Worm (Caenorhabditis elegans) whole organism, late embryonic: ENCODE measurements around the gene F40A3.4.

ENCODE experiments used
- T23F11.4 ChIP-seq: fragments of 200-800 bp; sonication (Bioruptor generic); optimal IDR thresholded peaks from 2 replicates; lab custom pipeline; 2018; ENCODE audit warnings: mild to moderate bottlenecking, missing genetic modification characterization, missing compliant biosample characterization
- ahr-1 ChIP-seq: sonication (generic microtip); optimal IDR thresholded peaks from 2 replicates; lab custom pipeline; 2016; ENCODE audit warnings: missing genetic modification characterization, missing compliant biosample characterization
- ceh-2 ChIP-seq: sonication (generic microtip); optimal IDR thresholded peaks from 2 replicates; lab custom pipeline; 2016; ENCODE audit warnings: missing genotype, missing genetic modification characterization, missing compliant biosample characterization
- eyg-1 ChIP-seq: sonication (generic microtip); optimal IDR thresholded peaks from 2 replicates; lab custom pipeline; 2016; ENCODE audit warnings: missing genotype, missing genetic modification characterization, missing compliant biosample characterization
- fkh-6 ChIP-seq: sonication (generic microtip); optimal IDR thresholded peaks from 2 replicates; lab custom pipeline; 2016; ENCODE audit warnings: missing genetic modification characterization, missing compliant biosample characterization
- pat-9 ChIP-seq: fragments of 200-800 bp; sonication (Bioruptor generic); optimal IDR thresholded peaks from 2 replicates; lab custom pipeline; 2018; ENCODE audit warnings: mild to moderate bottlenecking, missing genetic modification characterization, moderate library complexity, missing compliant biosample characterization
- pha-2 ChIP-seq: sonication (generic microtip); optimal IDR thresholded peaks from 2 replicates; lab custom pipeline; 2017; ENCODE audit warnings: mild to moderate bottlenecking, missing genetic modification characterization, missing compliant biosample characterization
- pqm-1 ChIP-seq: sonication (generic microtip); optimal IDR thresholded peaks from 2 replicates; lab custom pipeline; 2016; ENCODE audit warnings: missing genetic modification characterization, missing compliant biosample characterization
- pros-1 ChIP-seq: fragments of 150-350 bp; optimal IDR thresholded peaks from 2 replicates; lab custom pipeline; 2014; ENCODE audit warnings: missing biosample characterization, missing genetic modification reagents, missing genetic modification characterization

F40A3.4 gene

DNA sequence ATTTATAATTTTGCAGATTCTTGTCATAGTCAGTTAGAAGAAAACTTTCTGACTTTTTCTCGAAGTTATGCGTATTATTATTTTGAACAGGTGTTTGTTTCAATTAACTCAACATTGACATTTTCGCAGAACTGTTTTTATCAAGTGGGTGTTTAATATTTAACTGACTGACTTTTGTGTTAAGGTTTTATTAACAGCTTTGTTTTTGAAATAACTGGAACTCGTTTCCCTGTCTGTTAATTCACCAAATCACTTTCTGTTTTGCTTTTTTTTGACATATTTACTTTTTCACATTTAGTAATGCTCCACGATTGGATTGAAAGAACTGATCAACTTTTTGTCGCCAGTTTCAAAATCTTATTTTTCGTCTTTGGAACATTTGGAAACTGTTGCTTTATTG lies 49.9 kb downstream of the F40A3.4 start, which contains the start of gene srsx-7:
Gene srsx-7, plus strand, starts transcription at position 301 of the 400 bp plus-strand sequence.
- TF ChIP-seq pqm-1, result no peak
- no peak for TF ChIP-seq fkh-6 (tag; lab: Kevin White, UChicago)
- TF ChIP-seq ahr-1 (tag; lab: Kevin White, UChicago), result no peak
- no peak for TF ChIP-seq eyg-1 (tag; lab: Kevin White, UChicago)
- no peak for TF ChIP-seq T23F11.4 (GFP tag; lab: Kevin White, UChicago)
- TF ChIP-seq ceh-2 (tag; lab: Kevin White, UChicago), result no peak
- TF ChIP-seq pat-9, result no peak
- no peak for TF ChIP-seq pha-2 (tag; lab: Kevin White, UChicago)
- no peak for TF ChIP-seq pros-1 (tag; lab: Kevin White, UChicago)
